Worm (Caenorhabditis elegans) whole organism, young adult: ENCODE measurements around the gene nhr-235.

Source experiments
- B0019.2 ChIP-seq: fragments of 200-800 bp; sonication (Bioruptor generic); conservative IDR thresholded peaks from 2 replicates; pipeline ENCODE4 v1.3.6; 2022; ENCODE audit warnings: missing genetic modification reagents, missing genetic modification characterization, missing compliant biosample characterization
- C06A6.2 ChIP-seq: fragments of 200-800 bp; sonication (Bioruptor generic); conservative IDR thresholded peaks from 2 replicates; pipeline ENCODE4 v1.3.6; 2022; ENCODE audit warnings: missing genetic modification characterization, missing compliant biosample characterization
- cebp-1 ChIP-seq, 2 experiments: fragments of 200-800 bp in 1 of 2; sonication (Bioruptor generic) in 1 of 2; sonication (generic microtip) in 1 of 2; IDR thresholded peaks in 1 of 2; optimal IDR thresholded peaks in 1 of 2; 2 replicates each; pipeline versions ENCODE4 v1.3.6 to Lab custom; 2017 to 2022; ENCODE audit warnings: missing compliant biosample characterization in 2 of 2, missing genetic modification characterization in 2 of 2, mild to moderate bottlenecking in 1 of 2, missing genetic modification reagents in 1 of 2, moderate library complexity in 1 of 2
- cebp-2 ChIP-seq: fragments of 200-800 bp; sonication (Bioruptor generic); IDR thresholded peaks from 2 replicates; pipeline ENCODE4 v1.3.6; 2022; ENCODE audit warnings: missing genetic modification characterization, missing compliant biosample characterization
- ets-4 ChIP-seq: fragments of 200-800 bp; sonication (Bioruptor generic); optimal IDR thresholded peaks from 2 replicates; lab custom pipeline; 2018; ENCODE audit warnings: mild to moderate bottlenecking, missing genetic modification characterization, missing compliant biosample characterization
- lag-1 ChIP-seq: fragments of 200-800 bp; sonication (Bioruptor generic); IDR thresholded peaks from 2 replicates; pipeline ENCODE4 v1.3.6; 2022; ENCODE audit warnings: missing genetic modification reagents, missing genetic modification characterization, missing compliant biosample characterization
- madf-8 ChIP-seq: fragments of 200-800 bp; sonication (Bioruptor generic); conservative IDR thresholded peaks from 2 replicates; pipeline ENCODE4 v1.3.6; 2022; ENCODE audit warnings: missing genetic modification reagents, missing genetic modification characterization, missing compliant biosample characterization
- mes-4 ChIP-seq: sonication (generic microtip); optimal IDR thresholded peaks from 2 replicates; lab custom pipeline; 2016; ENCODE audit warnings: missing genotype, missing genetic modification characterization, missing compliant biosample characterization
- unc-130 ChIP-seq: sonication (generic microtip); optimal IDR thresholded peaks from 2 replicates; lab custom pipeline; 2016; ENCODE audit warnings: missing genetic modification reagents, missing genetic modification characterization, missing compliant biosample characterization
- ztf-6 ChIP-seq: fragments of 200-800 bp; sonication (Bioruptor generic); IDR thresholded peaks from 2 replicates; pipeline ENCODE4 v1.3.6; 2022; ENCODE audit warnings: missing genetic modification reagents, missing genetic modification characterization, missing compliant biosample characterization

- TF ChIP-seq lag-1 (no peak), B0019.2 (no peak), cebp-1 (GFP tag; IDR thresholded peaks at IDR 0.05; lab: Robert Waterston, UW) (no peak), cebp-1 (tag; optimal IDR thresholded peaks at IDR 0.05; lab: Kevin White, UChicago) (no peak), cebp-2 (no peak), mes-4 (no peak), ets-4 (GFP tag; lab: Kevin White, UChicago) (no peak), madf-8 (GFP tag; lab: Robert Waterston, UW) (no peak), C06A6.2 (GFP tag; lab: Robert Waterston, UW) (no peak), ztf-6 (no peak), unc-130 (GFP tag; lab: Kevin White, UChicago) (no peak)
Measured at ce11 chrII:12677710-12677974, 37.2 kb downstream of the nhr-235 start, which contains the start of gene Y38E10A.22.
